Worm (Caenorhabditis elegans) whole organism, L2 larva: ENCODE measurements around the gene clc-17.
A peak's percentile ranks its signal among the peaks of the same experiment; 100 is the strongest.

Experiments used
- R02D3.7 ChIP-seq: fragments of 150-350 bp; optimal IDR thresholded peaks from 2 replicates; lab custom pipeline; 2014; ENCODE audit warnings: missing biosample characterization, missing genetic modification characterization
- Y55F3AM.14 ChIP-seq: fragments of 200-800 bp; sonication (Bioruptor generic); optimal IDR thresholded peaks from 2 replicates; lab custom pipeline; 2018; ENCODE audit warnings: mild to moderate bottlenecking, missing genetic modification characterization, missing compliant biosample characterization
- ZK546.5 ChIP-seq: sonication (generic microtip); optimal IDR thresholded peaks from 2 replicates; lab custom pipeline; 2017; ENCODE audit warnings: missing biosample characterization, missing genetic modification characterization
- alr-1 ChIP-seq: fragments of 150-350 bp; optimal IDR thresholded peaks from 2 replicates; lab custom pipeline; 2014; ENCODE audit warnings: missing biosample characterization, missing genetic modification characterization
- aly-2 ChIP-seq: fragments of 150-350 bp; optimal IDR thresholded peaks from 2 replicates; lab custom pipeline; 2014; ENCODE audit warnings: missing biosample characterization, missing genetic modification characterization
- ama-1 ChIP-seq: fragments of 150-350 bp; optimal IDR thresholded peaks from 2 replicates; lab custom pipeline; 2018; ENCODE audit warnings: inconsistent platforms
- blmp-1 ChIP-seq: sonication (generic microtip); optimal IDR thresholded peaks from 2 replicates; lab custom pipeline; 2017; ENCODE audit warnings: missing genetic modification characterization, mild to moderate bottlenecking, missing compliant biosample characterization, antibody characterized with exemption, moderate library complexity; ENCODE audit not compliant: insufficient read depth
- dmd-4 ChIP-seq: sonication (generic microtip); optimal IDR thresholded peaks from 2 replicates; lab custom pipeline; 2017; ENCODE audit warnings: missing biosample characterization, missing genetic modification characterization
- elt-3 ChIP-seq: sonication (generic microtip); optimal IDR thresholded peaks from 2 replicates; lab custom pipeline; 2017; ENCODE audit warnings: missing biosample characterization, missing genetic modification characterization
- fos-1 ChIP-seq: fragments of 150-350 bp; optimal IDR thresholded peaks from 2 replicates; lab custom pipeline; 2014; ENCODE audit warnings: missing biosample characterization, missing genetic modification characterization
- gmeb-1 ChIP-seq: fragments of 150-350 bp; optimal IDR thresholded peaks from 2 replicates; lab custom pipeline; 2014; ENCODE audit warnings: missing biosample characterization, missing genetic modification characterization
- lin-39 ChIP-seq: fragments of 150-350 bp; optimal IDR thresholded peaks from 2 replicates; lab custom pipeline; 2014; ENCODE audit warnings: missing biosample characterization, missing genetic modification reagents, missing genetic modification characterization
- lsy-2 ChIP-seq, 2 experiments: fragments of 150-350 bp in 1 of 2; sonication (generic microtip) in 1 of 2; optimal IDR thresholded peaks; 2 replicates each; lab custom pipeline; 2014 to 2017; ENCODE audit warnings: missing biosample characterization in 2 of 2, missing genetic modification characterization in 2 of 2
- mab-5 ChIP-seq: fragments of 150-350 bp; optimal IDR thresholded peaks from 2 replicates; lab custom pipeline; 2014; ENCODE audit warnings: missing biosample characterization, missing genetic modification characterization
- mbf-1 ChIP-seq: sonication (generic microtip); optimal IDR thresholded peaks from 2 replicates; lab custom pipeline; 2017; ENCODE audit warnings: missing biosample characterization, missing genetic modification characterization
- mdl-1 ChIP-seq, 2 experiments: fragments of 150-350 bp in 1 of 2; sonication (generic microtip) in 1 of 2; optimal IDR thresholded peaks; 2 replicates each; lab custom pipeline; 2017; ENCODE audit warnings: missing biosample characterization in 2 of 2, missing genetic modification characterization in 2 of 2
- nhr-10 ChIP-seq: sonication (generic microtip); optimal IDR thresholded peaks from 2 replicates; lab custom pipeline; 2017; ENCODE audit warnings: missing biosample characterization, missing genetic modification characterization
- nhr-12 ChIP-seq: fragments of 150-350 bp; optimal IDR thresholded peaks from 2 replicates; lab custom pipeline; 2014; ENCODE audit warnings: missing biosample characterization, missing genetic modification characterization
- nhr-129 ChIP-seq: fragments of 150-350 bp; optimal IDR thresholded peaks from 2 replicates; lab custom pipeline; 2014; ENCODE audit warnings: missing biosample characterization, missing genetic modification characterization
- nhr-21 ChIP-seq: fragments of 150-350 bp; optimal IDR thresholded peaks from 2 replicates; lab custom pipeline; 2014; ENCODE audit warnings: missing biosample characterization, missing genetic modification characterization
- nhr-23 ChIP-seq: fragments of 150-350 bp; optimal IDR thresholded peaks from 2 replicates; lab custom pipeline; 2014; ENCODE audit warnings: missing biosample characterization, missing genetic modification reagents, missing genetic modification characterization
- nhr-237 ChIP-seq: fragments of 150-350 bp; optimal IDR thresholded peaks from 2 replicates; lab custom pipeline; 2014; ENCODE audit warnings: missing biosample characterization, missing genetic modification characterization
- nhr-25 ChIP-seq: fragments of 150-350 bp; sonication (generic microtip); optimal IDR thresholded peaks from 3 replicates; lab custom pipeline; 2014; ENCODE audit warnings: missing biosample characterization, missing genetic modification characterization
- nhr-77 ChIP-seq: fragments of 150-350 bp; optimal IDR thresholded peaks from 2 replicates; lab custom pipeline; 2014; ENCODE audit warnings: missing biosample characterization, missing genetic modification characterization
- peb-1 ChIP-seq: fragments of 150-350 bp; optimal IDR thresholded peaks from 2 replicates; lab custom pipeline; 2014; ENCODE audit warnings: missing biosample characterization, missing genetic modification characterization
- sem-4 ChIP-seq: fragments of 150-350 bp; optimal IDR thresholded peaks from 2 replicates; lab custom pipeline; 2014; ENCODE audit warnings: missing biosample characterization, missing genetic modification reagents, missing genetic modification characterization
- skn-1 ChIP-seq: sonication (generic microtip); optimal IDR thresholded peaks from 2 replicates; lab custom pipeline; 2017; ENCODE audit warnings: missing biosample characterization, missing genetic modification characterization
- sma-3 ChIP-seq: sonication (generic microtip); optimal IDR thresholded peaks from 2 replicates; lab custom pipeline; 2016; ENCODE audit warnings: missing genetic modification reagents, missing genetic modification characterization, missing compliant biosample characterization
- sma-9 ChIP-seq, 2 experiments: fragments of 150-350 bp in 1 of 2; sonication (generic microtip) in 1 of 2; optimal IDR thresholded peaks; 2 replicates each; lab custom pipeline; 2014 to 2016; ENCODE audit warnings: missing genetic modification characterization in 2 of 2, mild to moderate bottlenecking in 1 of 2, missing biosample characterization in 1 of 2, missing compliant biosample characterization in 1 of 2, missing genetic modification reagents in 1 of 2, moderate library complexity in 1 of 2
- unc-39 ChIP-seq: fragments of 150-350 bp; optimal IDR thresholded peaks from 2 replicates; lab custom pipeline; 2014; ENCODE audit warnings: missing biosample characterization, missing genetic modification characterization
- unc-55 ChIP-seq: fragments of 150-350 bp; sonication (generic microtip); optimal IDR thresholded peaks from 3 replicates; lab custom pipeline; 2014; ENCODE audit warnings: missing biosample characterization, missing genetic modification reagents, missing genetic modification characterization
- ztf-1 ChIP-seq: fragments of 200-800 bp; sonication (Bioruptor generic); conservative IDR thresholded peaks from 2 replicates; pipeline ENCODE4 v1.3.6; 2022; ENCODE audit warnings: missing genetic modification characterization, missing compliant biosample characterization
- ztf-11 ChIP-seq: sonication (generic microtip); optimal IDR thresholded peaks from 2 replicates; lab custom pipeline; 2017; ENCODE audit warnings: missing biosample characterization, missing genetic modification characterization
- ztf-4 ChIP-seq: fragments of 150-350 bp; optimal IDR thresholded peaks from 2 replicates; lab custom pipeline; 2014; ENCODE audit warnings: missing biosample characterization, missing genetic modification characterization

The clc-17 gene

DNA sequence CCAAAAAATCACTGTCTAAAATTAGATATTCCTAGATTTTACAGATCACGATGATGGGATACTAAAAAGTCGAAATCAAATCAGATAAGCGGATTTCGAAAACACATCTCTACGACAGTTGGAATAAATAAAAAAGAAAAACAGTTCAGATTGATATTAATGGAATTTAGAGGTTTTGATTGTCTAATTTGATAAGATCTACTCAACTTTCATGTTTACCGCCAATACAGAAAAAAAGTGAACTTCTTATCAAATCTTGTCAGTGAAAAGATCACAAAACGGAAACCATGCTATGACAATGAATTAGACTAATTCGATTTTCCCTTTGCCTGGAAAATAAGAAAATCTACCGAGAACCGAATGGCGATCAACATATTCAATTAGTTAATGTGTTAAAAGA is 19.1 kb downstream of the clc-17 start:
- TF ChIP-seq blmp-1 (tag; lab: Kevin White, UChicago): no peak
- no peak for TF ChIP-seq ZK546.5
- TF ChIP-seq sma-3 (GFP tag; lab: Kevin White, UChicago): no peak
- no peak for TF ChIP-seq nhr-129
- no peak for TF ChIP-seq ztf-4 (tag; lab: Kevin White, UChicago)
- TF ChIP-seq nhr-10 (tag; lab: Kevin White, UChicago): no peak
- no peak for TF ChIP-seq mab-5
- no peak for TF ChIP-seq mbf-1 (tag; lab: Kevin White, UChicago)
- no peak for TF ChIP-seq skn-1
- TF ChIP-seq lsy-2 (tag; optimal IDR thresholded peaks at IDR 0.05; lab: Kevin White, UChicago): no peak
- no peak for TF ChIP-seq ama-1 (lab: Kevin White, UChicago)
- TF ChIP-seq sem-4: no peak
- TF ChIP-seq nhr-237: no peak
- TF ChIP-seq nhr-12: no peak
- TF ChIP-seq ztf-11 (tag; lab: Kevin White, UChicago): no peak
- TF ChIP-seq elt-3 (tag; lab: Kevin White, UChicago): no peak
- TF ChIP-seq unc-55 (GFP tag; lab: Kevin White, UChicago): no peak
- TF ChIP-seq Y55F3AM.14 (GFP tag; lab: Kevin White, UChicago): no peak
- TF ChIP-seq nhr-25 (tag; lab: Kevin White, UChicago): no peak
- no peak for TF ChIP-seq nhr-23 (tag; lab: Kevin White, UChicago)

DNA sequence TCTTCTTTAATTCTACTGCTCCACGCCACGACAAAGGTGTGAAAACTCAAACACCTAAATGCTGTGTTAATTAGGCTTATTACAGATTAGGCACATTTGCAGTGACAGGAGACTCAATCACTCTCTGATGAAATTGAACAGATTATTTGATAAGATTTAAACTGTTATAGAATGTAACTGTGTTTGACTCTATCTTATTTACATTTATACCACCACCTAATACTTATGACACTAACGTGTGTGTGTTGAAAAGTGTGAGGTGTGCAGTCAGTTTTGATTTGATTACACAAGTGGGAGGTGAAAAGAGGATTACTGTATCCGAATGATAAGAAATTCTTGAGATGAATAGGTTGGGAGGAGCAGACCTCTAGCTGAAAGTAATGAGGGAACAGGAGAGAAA is 25.1 kb downstream of the clc-17 start:
- peak; percentile 26 for TF ChIP-seq fos-1 (tag; lab: Kevin White, UChicago)
- TF ChIP-seq dmd-4 (tag; lab: Kevin White, UChicago): no peak

DNA sequence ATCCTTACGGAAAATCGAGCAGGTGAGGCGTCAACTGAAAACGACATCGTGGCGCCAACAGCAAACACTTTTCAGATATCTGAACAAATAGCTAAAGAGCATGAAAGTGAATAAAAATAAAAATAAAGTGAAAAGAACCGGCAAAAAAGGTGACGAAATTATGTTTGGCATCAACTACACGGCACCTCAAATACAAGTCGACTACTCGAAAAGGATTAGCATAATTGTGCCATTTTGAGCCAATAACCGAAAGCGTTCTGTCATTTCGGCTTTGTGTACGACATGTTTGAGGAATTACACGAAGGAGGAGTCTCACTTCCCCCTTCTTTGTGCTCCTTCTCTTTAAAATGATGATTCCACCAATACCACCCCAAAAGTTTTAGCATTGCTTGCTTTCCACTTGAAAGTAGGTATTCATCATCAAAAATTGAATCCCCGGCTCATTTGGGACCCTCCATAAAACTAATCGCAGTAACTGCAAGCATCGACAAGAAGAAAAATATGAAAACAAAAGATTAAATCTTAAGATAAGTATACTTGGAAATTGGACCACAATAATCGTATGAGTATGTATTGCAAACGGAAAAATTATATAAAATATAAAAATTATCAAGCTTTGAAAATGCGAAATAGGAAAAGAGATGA is 27.7 kb downstream of the clc-17 start:
- TF ChIP-seq alr-1 (tag; lab: Kevin White, UChicago) (peak; percentile 64), fos-1 (tag; lab: Kevin White, UChicago) (no peak), mab-5 (peak; percentile 72), unc-55 (GFP tag; lab: Kevin White, UChicago) (peak; percentile 64)

ce11 chrX:11136988-11137387 is 29.8 kb downstream of the clc-17 start:
- TF ChIP-seq mbf-1 (tag; lab: Kevin White, UChicago) (no peak), nhr-21 (peak; percentile 12), blmp-1 (tag; lab: Kevin White, UChicago) (peak; percentile 3), fos-1 (tag; lab: Kevin White, UChicago) (peak; percentile 7), sma-9 (GFP tag; optimal IDR thresholded peaks at IDR 0.05; lab: Kevin White, UChicago) (peak; percentile 55), sma-9 (tag; optimal IDR thresholded peaks at IDR 0.05; lab: Kevin White, UChicago) (no peak)
- TF ChIP-seq, all 48 proteins: peak for 4

DNA sequence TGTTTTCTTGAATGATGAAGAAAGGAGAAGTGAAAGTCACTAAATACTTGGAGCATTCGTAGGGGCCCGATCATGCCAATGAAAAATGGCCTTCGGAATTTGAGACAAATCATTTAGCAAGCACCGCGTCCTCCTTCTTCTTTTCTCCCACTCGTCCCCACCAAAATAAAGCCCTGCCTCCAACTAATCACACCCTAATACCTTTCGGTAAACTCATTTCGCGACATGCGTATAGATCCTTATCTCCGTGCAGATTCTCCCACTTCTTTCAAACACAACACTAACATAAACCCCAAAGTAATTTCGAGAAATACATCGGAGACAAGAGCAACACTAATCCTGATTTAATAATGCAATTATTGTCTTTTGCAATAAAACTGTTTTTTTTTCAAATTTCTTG is 30.5 kb downstream of the clc-17 start:
- TF ChIP-seq mdl-1 (tag; optimal IDR thresholded peaks at IDR 0.05; lab: Kevin White, UChicago) (no peak), nhr-10 (tag; lab: Kevin White, UChicago) (no peak), peb-1 (no peak), nhr-12 (no peak), fos-1 (tag; lab: Kevin White, UChicago) (no peak), sem-4 (no peak), mbf-1 (tag; lab: Kevin White, UChicago) (no peak), unc-55 (GFP tag; lab: Kevin White, UChicago) (peak; percentile 68), mab-5 (peak; percentile 82), alr-1 (tag; lab: Kevin White, UChicago) (peak; percentile 47)
- TF ChIP-seq, all 48 proteins: peak for 3

- TF ChIP-seq nhr-77 (tag; lab: Kevin White, UChicago): no peak
- TF ChIP-seq alr-1 (tag; lab: Kevin White, UChicago): no peak
- no peak for TF ChIP-seq lin-39 (tag; lab: Kevin White, UChicago)
- TF ChIP-seq mbf-1 (tag; lab: Kevin White, UChicago): no peak
- no peak for TF ChIP-seq lsy-2 (tag; optimal IDR thresholded peaks at IDR 0.05; lab: Kevin White, UChicago)
- TF ChIP-seq ZK546.5: no peak
- no peak for TF ChIP-seq nhr-25 (tag; lab: Kevin White, UChicago)
- no peak for TF ChIP-seq nhr-23 (tag; lab: Kevin White, UChicago)
- TF ChIP-seq ztf-1 (GFP tag; lab: Robert Waterston, UW): no peak
- no peak for TF ChIP-seq nhr-12
- TF ChIP-seq unc-39 (tag; lab: Kevin White, UChicago): no peak
- no peak for TF ChIP-seq mab-5
- TF ChIP-seq peb-1: no peak
- no peak for TF ChIP-seq gmeb-1 (tag; lab: Kevin White, UChicago)
- TF ChIP-seq nhr-21: no peak
- TF ChIP-seq R02D3.7 (tag; lab: Kevin White, UChicago): no peak
- TF ChIP-seq aly-2 (tag; lab: Kevin White, UChicago): no peak
Observed at ce11 chrX:11151494-11151893, 44.3 kb downstream of the clc-17 start.
